Fruit fly (Drosophila melanogaster): ENCODE data around the gene Septin4.

DNA sequence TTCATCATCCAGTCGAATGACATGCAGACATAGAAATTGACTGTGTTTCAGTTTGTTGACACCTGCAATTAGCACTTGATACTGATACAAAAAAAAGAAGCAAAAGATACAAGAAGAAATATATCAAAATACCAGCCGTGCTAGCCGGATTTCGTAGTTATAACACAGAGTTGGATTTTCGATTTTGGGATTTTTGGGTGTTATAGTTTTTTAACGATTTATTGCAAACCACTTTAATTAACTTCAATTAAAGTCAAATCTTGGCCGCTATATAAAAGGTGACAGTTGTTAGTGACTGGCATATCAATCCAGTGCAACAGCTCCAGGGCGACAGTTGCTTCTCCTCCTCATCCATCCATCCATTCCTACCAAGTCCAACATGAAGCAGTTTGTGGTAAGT lies 35.8 kb upstream of the Septin4 start, which contains the start of gene TwdlX:
- no peak for TF ChIP-seq CTCF (optimal IDR thresholded peaks at IDR 0.05)
- no peak for TF ChIP-seq CG8478 (optimal IDR thresholded peaks at IDR 0.05)

Measured in S2 (cell line).